Fruit fly (Drosophila melanogaster): Measurements from ENCODE around the gene CG31337.

DNA sequence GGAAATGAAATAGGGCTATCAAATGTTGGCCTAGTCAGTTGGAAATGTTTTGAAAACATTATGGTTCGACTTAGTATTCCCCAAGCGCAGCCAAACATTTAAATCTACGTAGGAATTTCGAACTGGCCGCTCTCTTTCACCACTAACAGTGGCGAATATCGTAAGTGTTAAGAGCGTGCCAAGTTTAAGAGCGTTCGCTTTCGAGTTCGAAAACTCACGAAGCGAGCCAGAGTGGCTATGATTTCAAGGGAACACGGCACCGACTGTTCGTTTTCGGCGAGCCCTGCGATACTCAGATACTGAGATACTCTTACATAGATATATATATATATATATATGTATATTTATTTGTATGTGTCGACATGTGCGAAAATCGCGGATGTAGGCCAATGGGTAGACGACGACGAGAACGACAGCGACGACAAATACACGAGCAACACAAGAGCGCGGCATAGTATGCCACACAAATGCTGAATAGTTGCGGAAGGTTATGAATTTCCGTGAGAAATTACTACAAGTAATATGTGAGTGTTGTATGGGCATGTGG is 6.4 kb downstream of the CG31337 start:
- TF ChIP-seq CG8478 (optimal IDR thresholded peaks at IDR 0.05): no peak
- TF ChIP-seq CTCF (optimal IDR thresholded peaks at IDR 0.05): no peak

Measured in S2 (cell line).